Fruit fly (Drosophila melanogaster) Kc167 (cell line): Measurements from ENCODE around the gene TfIIFbeta.

Experiments used
- Myc ChIP-seq: fragments of >200 bp; optimal IDR thresholded peaks from 2 replicates; lab custom pipeline; 2017; ENCODE audit warnings: missing external identifiers
- Sin3A ChIP-seq: fragments of >200 bp; optimal IDR thresholded peaks from 2 replicates; lab custom pipeline; 2018; ENCODE audit warnings: missing external identifiers
- insv ChIP-seq: fragments of >200 bp; optimal IDR thresholded peaks from 3 replicates; lab custom pipeline; 2018; ENCODE audit warnings: missing external identifiers
- psq ChIP-seq: fragments of >200 bp; optimal IDR thresholded peaks from 2 replicates; lab custom pipeline; 2017; ENCODE audit warnings: missing external identifiers

dm6 chr3R:10759348-10759847 is 8.2 kb downstream of the TfIIFbeta start, which contains the start of gene CG31272:
- TF ChIP-seq psq (lab: Kevin White, UChicago) = no peak
- TF ChIP-seq Myc (lab: Kevin White, UChicago) = no peak
- TF ChIP-seq insv (lab: Kevin White, UChicago) = no peak
- TF ChIP-seq Sin3A (lab: Kevin White, UChicago) = no peak
